Fruit fly (Drosophila melanogaster): ENCODE measurements around the gene CG17108.

DNA sequence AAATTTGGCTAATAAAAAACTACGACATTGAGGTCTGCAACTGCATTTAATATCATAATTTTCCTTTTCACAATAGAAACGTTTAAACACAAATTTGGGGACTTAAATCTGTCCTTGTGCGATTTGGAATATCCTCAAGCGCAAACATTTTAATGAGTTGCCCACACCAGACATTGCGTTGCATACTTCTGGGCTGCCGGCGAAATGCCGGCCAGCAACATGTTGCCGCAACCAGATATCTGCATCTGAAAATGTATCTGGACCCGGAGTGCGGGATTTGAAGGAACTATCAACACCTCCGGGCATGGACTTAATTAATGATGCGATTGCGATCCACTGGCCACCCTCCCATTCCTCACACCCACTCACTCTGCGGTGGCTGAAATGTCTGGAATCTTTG lies 39.4 kb downstream of the CG17108 start:
- TF ChIP-seq CG8478 (optimal IDR thresholded peaks at IDR 0.05) = no peak
- TF ChIP-seq CTCF (optimal IDR thresholded peaks at IDR 0.05) = no peak
